Fruit fly (Drosophila melanogaster) whole organism, embryonic: ENCODE data around the gene CG18661.

ENCODE experiments used
- CG3838 ChIP-seq: fragments of 200-800 bp; sonication (Bioruptor generic); optimal IDR thresholded peaks from 3 replicates; lab custom pipeline; 2016; ENCODE audit warnings: missing biosample characterization, missing genetic modification characterization
- CG4617 ChIP-seq: fragments of 200-800 bp; sonication (Bioruptor generic); optimal IDR thresholded peaks from 3 replicates; lab custom pipeline; 2016; ENCODE audit warnings: missing biosample characterization, missing genetic modification characterization, borderline replicate concordance
- Lim3 ChIP-seq: fragments of 200-800 bp; sonication (Bioruptor generic); IDR thresholded peaks from 2 replicates; pipeline ENCODE4 v1.3.6; 2022; ENCODE audit warnings: missing biosample characterization, missing genetic modification characterization
- sob ChIP-seq: fragments of 200-800 bp; sonication (Bioruptor generic); IDR thresholded peaks from 2 replicates; pipeline ENCODE4 v1.3.6; 2022; ENCODE audit warnings: missing biosample characterization, missing genetic modification characterization

- no peak for TF ChIP-seq CG3838 (GFP tag; lab: Kevin White, UChicago)
- no peak for TF ChIP-seq sob (GFP tag; lab: Robert Waterston, UW)
- no peak for TF ChIP-seq CG4617
- no peak for TF ChIP-seq Lim3 (GFP tag; lab: Robert Waterston, UW)
Measured at dm6 chr2L:8993650-8994441, 3.6 kb upstream of the CG18661 start, which contains the start of gene CG17906.
